Worm (Caenorhabditis elegans) whole organism, midembryonic: ENCODE measurements around the gene R04E5.8.

Experiments
- flt-1 ChIP-seq: fragments of 200-800 bp; sonication (Bioruptor generic); IDR thresholded peaks from 2 replicates; pipeline ENCODE4 v1.3.6; 2022; ENCODE audit warnings: missing genetic modification characterization, missing compliant biosample characterization
- ztf-23 ChIP-seq: fragments of 200-800 bp; sonication (Bioruptor generic); IDR thresholded peaks from 2 replicates; pipeline ENCODE4 v1.3.6; 2022; ENCODE audit warnings: missing genetic modification reagents, missing genetic modification characterization, missing compliant biosample characterization

DNA sequence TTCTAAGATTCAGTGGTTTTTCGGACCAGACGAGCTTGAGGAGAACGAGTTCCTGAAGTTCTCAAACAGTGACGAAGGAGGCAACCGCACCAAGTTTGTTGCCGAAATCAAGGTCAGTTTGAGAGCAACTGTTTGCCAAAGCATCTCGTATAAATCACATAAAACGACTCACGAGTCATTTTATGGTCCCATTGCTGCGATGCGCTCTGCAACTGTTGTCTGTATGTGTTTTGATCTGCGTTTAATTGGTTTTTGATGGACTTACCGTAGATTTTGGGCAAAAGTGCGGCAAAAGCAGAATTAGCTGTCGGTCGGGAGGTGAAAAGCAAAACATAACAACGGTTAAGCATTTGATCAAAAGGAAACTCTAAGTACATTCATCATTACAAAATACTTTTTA, 41.9 kb downstream of the R04E5.8 start:
- TF ChIP-seq ztf-23 (no peak), flt-1 (GFP tag; lab: Robert Waterston, UW) (no peak)
